Worm (Caenorhabditis elegans) whole organism, young adult: ENCODE measurements around the gene C06E4.6.
A peak's percentile ranks its signal among the peaks of the same experiment; 100 is the strongest.

Experiments used
- B0019.2 ChIP-seq: fragments of 200-800 bp; sonication (Bioruptor generic); conservative IDR thresholded peaks from 2 replicates; pipeline ENCODE4 v1.3.6; 2022; ENCODE audit warnings: missing genetic modification reagents, missing genetic modification characterization, missing compliant biosample characterization
- B0336.3 ChIP-seq: fragments of 200-800 bp; sonication (Bioruptor generic); IDR thresholded peaks from 2 replicates; pipeline ENCODE4 v1.3.6; 2022; ENCODE audit warnings: missing genetic modification characterization, missing compliant biosample characterization
- C06A6.2 ChIP-seq: fragments of 200-800 bp; sonication (Bioruptor generic); conservative IDR thresholded peaks from 2 replicates; pipeline ENCODE4 v1.3.6; 2022; ENCODE audit warnings: missing genetic modification characterization, missing compliant biosample characterization
- F23B12.7 ChIP-seq: sonication (generic microtip); optimal IDR thresholded peaks from 2 replicates; lab custom pipeline; 2017; ENCODE audit warnings: missing genetic modification characterization, mild to moderate bottlenecking, missing compliant biosample characterization, antibody characterized with exemption, moderate library complexity; ENCODE audit not compliant: insufficient read depth
- K11D2.4 ChIP-seq: fragments of 200-800 bp; sonication (Bioruptor generic); IDR thresholded peaks from 2 replicates; pipeline ENCODE4 v1.3.6; 2022; ENCODE audit warnings: missing genetic modification reagents, missing genetic modification characterization, missing compliant biosample characterization
- K12H6.12 ChIP-seq: fragments of 200-800 bp; sonication (Bioruptor generic); optimal IDR thresholded peaks from 2 replicates; lab custom pipeline; 2018; ENCODE audit warnings: mild to moderate bottlenecking, missing genetic modification characterization, missing compliant biosample characterization
- ZK185.1 ChIP-seq: sonication (generic microtip); optimal IDR thresholded peaks from 2 replicates; lab custom pipeline; 2016; ENCODE audit warnings: mild to moderate bottlenecking, missing genetic modification characterization, missing compliant biosample characterization; ENCODE audit not compliant: poor library complexity, severe bottlenecking
- attf-3 ChIP-seq: fragments of 200-800 bp; sonication (Bioruptor generic); conservative IDR thresholded peaks from 2 replicates; pipeline ENCODE4 v1.3.6; 2022; ENCODE audit warnings: missing genetic modification reagents, missing genetic modification characterization, missing compliant biosample characterization
- attf-5 ChIP-seq: fragments of 200-800 bp; sonication (Bioruptor generic); optimal IDR thresholded peaks from 2 replicates; lab custom pipeline; 2018; ENCODE audit warnings: mild to moderate bottlenecking, missing genetic modification characterization, missing compliant biosample characterization
- bed-1 ChIP-seq: fragments of 200-800 bp; sonication (Bioruptor generic); IDR thresholded peaks from 2 replicates; pipeline ENCODE4 v1.3.6; 2022; ENCODE audit warnings: missing genetic modification reagents, missing genetic modification characterization, missing compliant biosample characterization
- cebp-1 ChIP-seq, 2 experiments: fragments of 200-800 bp in 1 of 2; sonication (Bioruptor generic) in 1 of 2; sonication (generic microtip) in 1 of 2; IDR thresholded peaks in 1 of 2; optimal IDR thresholded peaks in 1 of 2; 2 replicates each; pipeline versions ENCODE4 v1.3.6 to Lab custom; 2017 to 2022; ENCODE audit warnings: missing compliant biosample characterization in 2 of 2, missing genetic modification characterization in 2 of 2, mild to moderate bottlenecking in 1 of 2, missing genetic modification reagents in 1 of 2, moderate library complexity in 1 of 2
- ceh-100 ChIP-seq: fragments of 200-800 bp; sonication (Bioruptor generic); IDR thresholded peaks from 2 replicates; pipeline ENCODE4 v1.3.6; 2022; ENCODE audit warnings: missing genetic modification reagents, missing genetic modification characterization, missing compliant biosample characterization
- ceh-27 ChIP-seq: fragments of 200-800 bp; sonication (Bioruptor generic); optimal IDR thresholded peaks from 2 replicates; lab custom pipeline; 2018; ENCODE audit warnings: mild to moderate bottlenecking, missing genetic modification characterization, moderate library complexity, missing compliant biosample characterization
- ceh-40 ChIP-seq: fragments of 200-800 bp; sonication (Bioruptor generic); IDR thresholded peaks from 2 replicates; pipeline ENCODE4 v1.3.6; 2022; ENCODE audit warnings: missing genetic modification characterization, missing compliant biosample characterization
- dox-1 ChIP-seq: fragments of 200-800 bp; sonication (Bioruptor generic); IDR thresholded peaks from 2 replicates; pipeline ENCODE4 v1.3.6; 2022; ENCODE audit warnings: missing genetic modification reagents, missing genetic modification characterization, missing compliant biosample characterization
- dpff-1 ChIP-seq: sonication (generic microtip); optimal IDR thresholded peaks from 2 replicates; lab custom pipeline; 2017; ENCODE audit warnings: mild to moderate bottlenecking, missing genetic modification characterization, missing compliant biosample characterization
- dpl-1 ChIP-seq: fragments of 150-350 bp; optimal IDR thresholded peaks from 2 replicates; lab custom pipeline; 2014; ENCODE audit warnings: missing biosample characterization, missing genetic modification reagents, missing genetic modification characterization
- hlh-12 ChIP-seq: sonication (generic microtip); optimal IDR thresholded peaks from 2 replicates; lab custom pipeline; 2016; ENCODE audit warnings: missing genetic modification characterization, missing compliant biosample characterization
- hlh-26 ChIP-seq: fragments of 200-800 bp; sonication (Bioruptor generic); conservative IDR thresholded peaks from 2 replicates; pipeline ENCODE4 v1.3.6; 2022; ENCODE audit warnings: missing genetic modification reagents, missing genetic modification characterization, missing compliant biosample characterization
- hmg-1.2 ChIP-seq: fragments of 200-800 bp; sonication (Bioruptor generic); IDR thresholded peaks from 2 replicates; pipeline ENCODE4 v1.3.6; 2022; ENCODE audit warnings: missing genetic modification reagents, missing genetic modification characterization, missing compliant biosample characterization
- hrde-1 ChIP-seq: sonication (generic microtip); optimal IDR thresholded peaks from 2 replicates; lab custom pipeline; 2016; ENCODE audit warnings: missing genetic modification characterization, mild to moderate bottlenecking, missing compliant biosample characterization, moderate library complexity, missing genotype, missing genetic modification reagents, borderline replicate concordance
- lin-54 ChIP-seq: fragments of 200-800 bp; sonication (Bioruptor generic); optimal IDR thresholded peaks from 2 replicates; lab custom pipeline; 2018; ENCODE audit warnings: mild to moderate bottlenecking, missing genetic modification characterization, missing compliant biosample characterization
- lir-1 ChIP-seq: fragments of 200-800 bp; sonication (Bioruptor generic); conservative IDR thresholded peaks from 2 replicates; pipeline ENCODE4 v1.3.6; 2022; ENCODE audit warnings: missing genetic modification reagents, missing genetic modification characterization, missing compliant biosample characterization
- madf-10 ChIP-seq: sonication (generic microtip); optimal IDR thresholded peaks from 2 replicates; lab custom pipeline; 2016; ENCODE audit warnings: mild to moderate bottlenecking, missing genetic modification characterization, missing compliant biosample characterization
- mcd-1 ChIP-seq: fragments of 200-800 bp; sonication (Bioruptor generic); IDR thresholded peaks from 2 replicates; pipeline ENCODE4 v1.3.6; 2022; ENCODE audit warnings: missing genetic modification reagents, missing genetic modification characterization, missing compliant biosample characterization
- mxl-1 ChIP-seq: sonication (generic microtip); optimal IDR thresholded peaks from 2 replicates; lab custom pipeline; 2016; ENCODE audit warnings: missing genetic modification characterization, missing compliant biosample characterization
- nfya-2 ChIP-seq: fragments of 200-800 bp; sonication (Bioruptor generic); IDR thresholded peaks from 2 replicates; pipeline ENCODE4 v1.3.6; 2022; ENCODE audit warnings: missing genetic modification reagents, missing genetic modification characterization, missing compliant biosample characterization
- nhr-120 ChIP-seq: fragments of 200-800 bp; sonication (Bioruptor generic); IDR thresholded peaks from 2 replicates; pipeline ENCODE4 v1.3.6; 2022; ENCODE audit warnings: missing genetic modification characterization, missing compliant biosample characterization
- nhr-80 ChIP-seq: sonication (generic microtip); optimal IDR thresholded peaks from 2 replicates; lab custom pipeline; 2016; ENCODE audit warnings: missing genetic modification characterization, missing compliant biosample characterization
- pbrm-1 ChIP-seq: fragments of 200-800 bp; sonication (Bioruptor generic); IDR thresholded peaks from 2 replicates; pipeline ENCODE4 v1.3.6; 2022; ENCODE audit warnings: missing genetic modification reagents, missing genetic modification characterization, missing compliant biosample characterization
- rcor-1 ChIP-seq: fragments of 200-800 bp; sonication (Bioruptor generic); IDR thresholded peaks from 2 replicates; pipeline ENCODE4 v1.3.6; 2022; ENCODE audit warnings: missing genetic modification reagents, missing genetic modification characterization, missing compliant biosample characterization
- repo-1 ChIP-seq: sonication (generic microtip); optimal IDR thresholded peaks from 2 replicates; lab custom pipeline; 2017; ENCODE audit warnings: mild to moderate bottlenecking, missing genetic modification characterization, missing compliant biosample characterization
- snpc-1.1 ChIP-seq: sonication (generic microtip); optimal IDR thresholded peaks from 2 replicates; lab custom pipeline; 2017; ENCODE audit warnings: missing genetic modification characterization, mild to moderate bottlenecking, missing compliant biosample characterization, antibody characterized with exemption, moderate library complexity, missing genotype, missing genetic modification reagents; ENCODE audit not compliant: insufficient read depth
- snpc-4 ChIP-seq, 5 experiments: fragments of 150-350 bp in 1 of 5; sonication (generic microtip) in 4 of 5; optimal IDR thresholded peaks; 2 replicates each; lab custom pipeline; 2014 to 2018; ENCODE audit warnings: missing genetic modification characterization in 5 of 5, missing biosample characterization in 3 of 5, antibody characterized with exemption in 2 of 5, mild to moderate bottlenecking in 2 of 5, missing compliant biosample characterization in 2 of 5, missing genotype in 2 of 5, moderate library complexity in 2 of 5, missing genetic modification reagents in 1 of 5
- somi-1 ChIP-seq: fragments of 200-800 bp; sonication (Bioruptor generic); optimal IDR thresholded peaks from 2 replicates; lab custom pipeline; 2018; ENCODE audit warnings: mild to moderate bottlenecking, missing genetic modification characterization, missing compliant biosample characterization
- tbp1 ChIP-seq: fragments of 200-800 bp; sonication (Bioruptor generic); optimal IDR thresholded peaks from 2 replicates; lab custom pipeline; 2018; ENCODE audit warnings: mild to moderate bottlenecking, missing genetic modification characterization, missing compliant biosample characterization
- unc-130 ChIP-seq: sonication (generic microtip); optimal IDR thresholded peaks from 2 replicates; lab custom pipeline; 2016; ENCODE audit warnings: missing genetic modification reagents, missing genetic modification characterization, missing compliant biosample characterization
- ztf-18 ChIP-seq: sonication (generic microtip); optimal IDR thresholded peaks from 2 replicates; lab custom pipeline; 2016; ENCODE audit warnings: missing genotype, mild to moderate bottlenecking, missing genetic modification characterization, missing compliant biosample characterization

Gene C06E4.6

ce11 chrIV:7235382-7235917, 22.7 kb downstream of the C06E4.6 start (continued):
- no peak for TF ChIP-seq cebp-1 (GFP tag; IDR thresholded peaks at IDR 0.05; lab: Robert Waterston, UW)
- TF ChIP-seq cebp-1 (tag; optimal IDR thresholded peaks at IDR 0.05; lab: Kevin White, UChicago), result peak; percentile 57
- TF ChIP-seq B0336.3, result peak; percentile 59; the same call in 1 of the 2 replicates
- TF ChIP-seq B0019.2 (GFP tag; lab: Robert Waterston, UW), result no peak
- peak; percentile 78 for TF ChIP-seq dox-1 (GFP tag; lab: Robert Waterston, UW)
- peak; percentile 52 for TF ChIP-seq attf-5 (GFP tag; lab: Kevin White, UChicago)
- TF ChIP-seq lin-54 (GFP tag; lab: Kevin White, UChicago), result peak; percentile 31
- TF ChIP-seq mcd-1 (GFP tag; lab: Robert Waterston, UW), result peak; percentile 62
- peak; percentile 26; the same call in 1 of the 2 replicates for TF ChIP-seq rcor-1 (GFP tag; lab: Robert Waterston, UW)
- peak; percentile 82 for TF ChIP-seq hmg-1.2 (GFP tag; lab: Robert Waterston, UW)
- no peak for TF ChIP-seq hrde-1 (tag; lab: Kevin White, UChicago)
- TF ChIP-seq pbrm-1 (GFP tag; lab: Robert Waterston, UW), result 0 out of 2 replicates have a peak, but pooled peaks have one; percentile 20
- TF ChIP-seq lir-1 (GFP tag; lab: Robert Waterston, UW), result 0 out of 2 replicates have a peak, but pooled peaks have one; percentile 32
- peak; percentile 88 for TF ChIP-seq nhr-80 (tag; lab: Kevin White, UChicago)
- TF ChIP-seq repo-1 (tag; lab: Kevin White, UChicago), result peak; percentile 9
- peak; percentile 6 for TF ChIP-seq somi-1 (GFP tag; lab: Kevin White, UChicago)
- TF ChIP-seq, all 124 proteins: peak for 21

- TF ChIP-seq dpff-1 (tag; lab: Kevin White, UChicago), result no peak
- no peak for TF ChIP-seq hlh-26 (GFP tag; lab: Robert Waterston, UW)
- no peak for TF ChIP-seq dpl-1 (GFP tag; lab: Kevin White, UChicago)
- TF ChIP-seq C06A6.2 (GFP tag; lab: Robert Waterston, UW), result no peak
- TF ChIP-seq snpc-1.1 (tag; lab: Kevin White, UChicago), result no peak
- no peak for TF ChIP-seq bed-1
- no peak for TF ChIP-seq ceh-40 (GFP tag; lab: Robert Waterston, UW)
Observed at ce11 chrIV:7234623-7235022, 23.5 kb downstream of the C06E4.6 start.

- TF ChIP-seq nfya-2 (GFP tag; lab: Robert Waterston, UW) (no peak), K11D2.4 (GFP tag; lab: Robert Waterston, UW) (0 out of 2 replicates have a peak, but pooled peaks have one; percentile 30)
Observed at ce11 chrIV:7233566-7234014, 24.5 kb downstream of the C06E4.6 start.

- no peak for TF ChIP-seq attf-3
- no peak for TF ChIP-seq mxl-1 (tag; lab: Kevin White, UChicago)
- TF ChIP-seq, all 124 proteins: peak for 0
Observed at ce11 chrIV:7230935-7231334, 27.2 kb downstream of the C06E4.6 start, which contains the start of gene D2024.4. Gene D2024.4, plus strand, starts transcription at chrIV:7231235.

ce11 chrIV:7230198-7230597, 27.9 kb downstream of the C06E4.6 start, which contains the start of gene cap-1:
Gene cap-1, minus strand, starts transcription at chrIV:7230223.
- peak; percentile 32 for TF ChIP-seq ztf-18
- TF ChIP-seq nhr-120 (GFP tag; lab: Robert Waterston, UW), result no peak
- peak; percentile 29 for TF ChIP-seq tbp1
- TF ChIP-seq dpl-1 (GFP tag; lab: Kevin White, UChicago), result peak; percentile 13
- no peak for TF ChIP-seq cebp-1 (GFP tag; IDR thresholded peaks at IDR 0.05; lab: Robert Waterston, UW)
- peak; percentile 22 for TF ChIP-seq cebp-1 (tag; optimal IDR thresholded peaks at IDR 0.05; lab: Kevin White, UChicago)
- TF ChIP-seq attf-5 (GFP tag; lab: Kevin White, UChicago), result peak; percentile 83
- TF ChIP-seq F23B12.7 (tag; lab: Kevin White, UChicago), result peak; percentile 92
- peak; percentile 93 for TF ChIP-seq ceh-100 (GFP tag; lab: Robert Waterston, UW)
- TF ChIP-seq hlh-12 (tag; lab: Kevin White, UChicago), result no peak
- TF ChIP-seq ZK185.1, result peak; percentile 14
- peak; percentile 8 for TF ChIP-seq madf-10
- TF ChIP-seq K12H6.12 (tag; lab: Kevin White, UChicago), result peak; percentile 0
- peak; percentile 43 for TF ChIP-seq snpc-4 (GFP tag; optimal IDR thresholded peaks at IDR 0.05; lab: Kevin White, UChicago)
- peak; percentile 22 to 72 (median 58) for TF ChIP-seq snpc-4 (tag; optimal IDR thresholded peaks at IDR 0.05; lab: Kevin White, UChicago)
- TF ChIP-seq mcd-1 (GFP tag; lab: Robert Waterston, UW), result peak; percentile 88
- peak; percentile 41 for TF ChIP-seq ceh-27 (GFP tag; lab: Kevin White, UChicago)
- TF ChIP-seq unc-130 (GFP tag; lab: Kevin White, UChicago), result peak; percentile 19
